Fruit fly (Drosophila melanogaster) whole organism, embryonic: ENCODE measurements around the gene CG7367.

Source experiments
- Blimp-1 ChIP-seq: fragments of 200-800 bp; sonication (Bioruptor generic); optimal IDR thresholded peaks from 3 replicates; lab custom pipeline; 2018; ENCODE audit warnings: missing biosample characterization, missing genetic modification characterization, mild to moderate bottlenecking, moderate library complexity, missing genetic modification reagents
- CG10543 ChIP-seq: fragments of 200-800 bp; sonication (Bioruptor generic); optimal IDR thresholded peaks from 3 replicates; lab custom pipeline; 2017; ENCODE audit warnings: missing biosample characterization, mild to moderate bottlenecking, missing genetic modification characterization, moderate library complexity
- CG12155 ChIP-seq: fragments of 200-800 bp; sonication (Bioruptor generic); optimal IDR thresholded peaks from 3 replicates; lab custom pipeline; 2016; ENCODE audit warnings: missing biosample characterization, missing genetic modification characterization
- CG12391 ChIP-seq: fragments of 200-800 bp; sonication (Bioruptor generic); optimal IDR thresholded peaks from 3 replicates; lab custom pipeline; 2018; ENCODE audit warnings: missing biosample characterization, mild to moderate bottlenecking, missing genetic modification characterization, moderate library complexity
- CG12769 ChIP-seq: fragments of 200-800 bp; sonication (Bioruptor generic); optimal IDR thresholded peaks from 2 replicates; lab custom pipeline; 2019; ENCODE audit warnings: missing biosample characterization, mild to moderate bottlenecking, missing genetic modification characterization, moderate library complexity
- CG13287 ChIP-seq: fragments of 200-800 bp; sonication (Bioruptor generic); IDR thresholded peaks from 2 replicates; pipeline ENCODE4 v1.3.6; 2022; ENCODE audit warnings: missing biosample characterization, missing genetic modification characterization; ENCODE audit not compliant: partially characterized antibody
- CG13894 ChIP-seq: fragments of 200-800 bp; sonication (Bioruptor generic); optimal IDR thresholded peaks from 3 replicates; lab custom pipeline; 2018; ENCODE audit warnings: missing biosample characterization, mild to moderate bottlenecking, missing genetic modification characterization, moderate library complexity
- CG17361 ChIP-seq: fragments of 200-800 bp; sonication (Bioruptor generic); IDR thresholded peaks from 3 replicates; pipeline ENCODE4 v1.3.6; 2022; ENCODE audit warnings: missing biosample characterization, missing genetic modification characterization
- CG17802 ChIP-seq: fragments of 200-800 bp; sonication (Bioruptor generic); optimal IDR thresholded peaks from 2 replicates; lab custom pipeline; 2018; ENCODE audit warnings: missing biosample characterization, mild to moderate bottlenecking, missing genetic modification characterization, moderate library complexity
- CG2199 ChIP-seq: fragments of 200-800 bp; sonication (Bioruptor generic); IDR thresholded peaks from 3 replicates; pipeline ENCODE4 v1.3.6; 2022; ENCODE audit warnings: missing biosample characterization, missing genetic modification characterization
- CG2678 ChIP-seq: fragments of 200-800 bp; sonication (Bioruptor generic); optimal IDR thresholded peaks from 3 replicates; lab custom pipeline; 2019; ENCODE audit warnings: missing biosample characterization, mild to moderate bottlenecking, missing genetic modification characterization, moderate library complexity
- CG2712 ChIP-seq: fragments of 200-800 bp; optimal IDR thresholded peaks from 3 replicates; lab custom pipeline; 2019; ENCODE audit warnings: missing biosample characterization, mild to moderate bottlenecking, missing genetic modification characterization, moderate library complexity
- CG34422 ChIP-seq: fragments of 200-800 bp; sonication (Bioruptor generic); IDR thresholded peaks from 3 replicates; pipeline ENCODE4 v1.3.6; 2022; ENCODE audit warnings: missing biosample characterization, missing genetic modification characterization
- CG3847 ChIP-seq: fragments of 200-800 bp; sonication (Bioruptor generic); IDR thresholded peaks from 2 replicates; pipeline ENCODE4 v1.3.6; 2022; ENCODE audit warnings: missing biosample characterization, missing genetic modification characterization
- CG5953 ChIP-seq: fragments of 200-800 bp; sonication (Bioruptor generic); IDR thresholded peaks from 2 replicates; pipeline ENCODE4 v1.3.6; 2022; ENCODE audit warnings: missing biosample characterization, missing genetic modification characterization
- CG6765 ChIP-seq: fragments of 200-800 bp; sonication (Bioruptor generic); optimal IDR thresholded peaks from 3 replicates; lab custom pipeline; 2017; ENCODE audit warnings: missing biosample characterization, mild to moderate bottlenecking, missing genetic modification characterization
- CG7839 ChIP-seq: fragments of 200-800 bp; sonication (Bioruptor generic); optimal IDR thresholded peaks from 3 replicates; lab custom pipeline; 2018; ENCODE audit warnings: missing biosample characterization, mild to moderate bottlenecking, missing genetic modification characterization, moderate library complexity
- CG8290 ChIP-seq, 3 experiments: fragments of 200-800 bp; sonication (Bioruptor generic); optimal IDR thresholded peaks; 2 replicates each; lab custom pipeline; 2016 to 2019; ENCODE audit warnings: missing biosample characterization in 3 of 3, missing genetic modification characterization in 3 of 3, mild to moderate bottlenecking in 2 of 3, moderate library complexity in 1 of 3
- CG9932 ChIP-seq: fragments of 200-800 bp; sonication (Bioruptor generic); IDR thresholded peaks from 2 replicates; pipeline ENCODE4 v1.3.6; 2022; ENCODE audit warnings: missing biosample characterization, missing genetic modification characterization
- CoRest ChIP-seq: fragments of 200-800 bp; sonication (Bioruptor generic); optimal IDR thresholded peaks from 3 replicates; lab custom pipeline; 2018; ENCODE audit warnings: missing biosample characterization, mild to moderate bottlenecking, missing genetic modification characterization, moderate library complexity
- D19A ChIP-seq: fragments of 200-800 bp; optimal IDR thresholded peaks from 3 replicates; lab custom pipeline; 2019; ENCODE audit warnings: missing biosample characterization, mild to moderate bottlenecking, missing genetic modification characterization, moderate library complexity
- Dad ChIP-seq: fragments of 200-800 bp; sonication (Bioruptor generic); optimal IDR thresholded peaks from 3 replicates; lab custom pipeline; 2016; ENCODE audit warnings: missing biosample characterization, missing genetic modification characterization
- Deaf1 ChIP-seq: fragments of 200-800 bp; optimal IDR thresholded peaks from 3 replicates; lab custom pipeline; 2019; ENCODE audit warnings: missing biosample characterization, mild to moderate bottlenecking, missing genetic modification characterization, moderate library complexity
- Dek ChIP-seq: fragments of 200-800 bp; sonication (Bioruptor generic); optimal IDR thresholded peaks from 3 replicates; lab custom pipeline; 2019; ENCODE audit warnings: missing biosample characterization, mild to moderate bottlenecking, missing genetic modification characterization, moderate library complexity
- MBD-R2 ChIP-seq: fragments of 200-800 bp; sonication (Bioruptor generic); IDR thresholded peaks from 2 replicates; pipeline ENCODE4 v1.3.6; 2022; ENCODE audit warnings: missing biosample characterization, missing genetic modification characterization
- Myb ChIP-seq: fragments of 200-800 bp; sonication (Bioruptor generic); optimal IDR thresholded peaks from 2 replicates; lab custom pipeline; 2016; ENCODE audit warnings: missing biosample characterization, missing genetic modification characterization
- Oli ChIP-seq: fragments of 200-800 bp; sonication (Bioruptor generic); optimal IDR thresholded peaks from 2 replicates; lab custom pipeline; 2018; ENCODE audit warnings: missing biosample characterization, mild to moderate bottlenecking, missing genetic modification characterization, moderate library complexity
- Opbp ChIP-seq: fragments of 200-800 bp; sonication (Bioruptor generic); IDR thresholded peaks from 3 replicates; pipeline ENCODE4 v1.3.6; 2022; ENCODE audit warnings: missing biosample characterization, missing genetic modification characterization; ENCODE audit not compliant: partially characterized antibody
- Pdp1 ChIP-seq, 2 experiments: fragments of 200-800 bp; sonication (Bioruptor generic); optimal IDR thresholded peaks; 3 replicates each; lab custom pipeline; 2016; ENCODE audit warnings: missing biosample characterization in 2 of 2, missing genetic modification characterization in 2 of 2, mild to moderate bottlenecking in 1 of 2, moderate library complexity in 1 of 2
- Sry-β ChIP-seq: fragments of 200-800 bp; sonication (Bioruptor generic); optimal IDR thresholded peaks from 2 replicates; lab custom pipeline; 2018; ENCODE audit warnings: missing biosample characterization, mild to moderate bottlenecking, missing genetic modification characterization, moderate library complexity
- Ssrp ChIP-seq: fragments of 200-800 bp; sonication (Bioruptor generic); optimal IDR thresholded peaks from 2 replicates; lab custom pipeline; 2018; ENCODE audit warnings: missing biosample characterization, mild to moderate bottlenecking, missing genetic modification characterization, moderate library complexity
- Taf1 ChIP-seq: fragments of 200-800 bp; sonication (Bioruptor generic); IDR thresholded peaks from 2 replicates; pipeline ENCODE4 v1.3.6; 2022; ENCODE audit warnings: missing biosample characterization, missing genetic modification characterization
- az2 ChIP-seq: fragments of 200-800 bp; sonication (Bioruptor generic); optimal IDR thresholded peaks from 3 replicates; lab custom pipeline; 2016; ENCODE audit warnings: missing biosample characterization, missing genetic modification characterization
- cad ChIP-seq: fragments of >200 bp; optimal IDR thresholded peaks from 2 replicates; lab custom pipeline; 2017; ENCODE audit warnings: missing biosample characterization, missing genetic modification characterization
- cato ChIP-seq: fragments of 200-800 bp; sonication (Bioruptor generic); optimal IDR thresholded peaks from 2 replicates; lab custom pipeline; 2016; ENCODE audit warnings: missing biosample characterization, missing genetic modification characterization, borderline replicate concordance
- crol ChIP-seq: fragments of 200-800 bp; sonication (Bioruptor generic); IDR thresholded peaks from 2 replicates; pipeline ENCODE4 v1.3.6; 2022; ENCODE audit warnings: missing biosample characterization, missing genetic modification characterization
- cwo ChIP-seq: fragments of 200-800 bp; sonication (Bioruptor generic); optimal IDR thresholded peaks from 3 replicates; lab custom pipeline; 2017; ENCODE audit warnings: missing biosample characterization, missing genetic modification characterization, mild to moderate bottlenecking, moderate library complexity, missing genetic modification reagents
- danr ChIP-seq: fragments of 200-800 bp; sonication (Bioruptor generic); IDR thresholded peaks from 2 replicates; pipeline ENCODE4 v1.3.6; 2022; ENCODE audit warnings: missing biosample characterization, missing genetic modification characterization
- gem ChIP-seq: fragments of 200-800 bp; sonication (Bioruptor generic); optimal IDR thresholded peaks from 2 replicates; lab custom pipeline; 2019; ENCODE audit warnings: missing biosample characterization, mild to moderate bottlenecking, missing genetic modification characterization, moderate library complexity
- grau ChIP-seq: fragments of 200-800 bp; optimal IDR thresholded peaks from 3 replicates; lab custom pipeline; 2019; ENCODE audit warnings: missing biosample characterization, mild to moderate bottlenecking, missing genetic modification characterization, moderate library complexity
- ind ChIP-seq: fragments of 200-800 bp; sonication (Bioruptor generic); optimal IDR thresholded peaks from 3 replicates; lab custom pipeline; 2016; ENCODE audit warnings: missing biosample characterization, missing genetic modification characterization
- lilli ChIP-seq: fragments of 200-800 bp; sonication (Bioruptor generic); optimal IDR thresholded peaks from 3 replicates; lab custom pipeline; 2016; ENCODE audit warnings: missing biosample characterization, missing genetic modification characterization
- odd ChIP-seq: fragments of 200-800 bp; sonication (Bioruptor generic); optimal IDR thresholded peaks from 2 replicates; lab custom pipeline; 2017; ENCODE audit warnings: missing biosample characterization, mild to moderate bottlenecking, missing genetic modification characterization
- rib ChIP-seq: fragments of 200-800 bp; sonication (Bioruptor generic); IDR thresholded peaks from 2 replicates; pipeline ENCODE4 v1.3.6; 2022; ENCODE audit warnings: missing biosample characterization, missing genetic modification characterization
- row ChIP-seq: fragments of 200-800 bp; sonication (Bioruptor generic); IDR thresholded peaks from 3 replicates; pipeline ENCODE4 v1.3.6; 2022; ENCODE audit warnings: missing biosample characterization, missing genetic modification characterization
- sd ChIP-seq: fragments of 200-800 bp; sonication (Bioruptor generic); optimal IDR thresholded peaks from 3 replicates; lab custom pipeline; 2018; ENCODE audit warnings: missing biosample characterization, mild to moderate bottlenecking, missing genetic modification characterization, moderate library complexity
- sens ChIP-seq: fragments of 200-800 bp; sonication (Bioruptor generic); peaks from one replicate; lab custom pipeline; 2016; ENCODE audit warnings: missing biosample characterization, missing genetic modification characterization
- tio ChIP-seq: fragments of 200-800 bp; sonication (Bioruptor generic); optimal IDR thresholded peaks from 2 replicates; lab custom pipeline; 2017; ENCODE audit warnings: missing biosample characterization, missing genetic modification characterization, inconsistent platforms

The CG7367 gene

DNA sequence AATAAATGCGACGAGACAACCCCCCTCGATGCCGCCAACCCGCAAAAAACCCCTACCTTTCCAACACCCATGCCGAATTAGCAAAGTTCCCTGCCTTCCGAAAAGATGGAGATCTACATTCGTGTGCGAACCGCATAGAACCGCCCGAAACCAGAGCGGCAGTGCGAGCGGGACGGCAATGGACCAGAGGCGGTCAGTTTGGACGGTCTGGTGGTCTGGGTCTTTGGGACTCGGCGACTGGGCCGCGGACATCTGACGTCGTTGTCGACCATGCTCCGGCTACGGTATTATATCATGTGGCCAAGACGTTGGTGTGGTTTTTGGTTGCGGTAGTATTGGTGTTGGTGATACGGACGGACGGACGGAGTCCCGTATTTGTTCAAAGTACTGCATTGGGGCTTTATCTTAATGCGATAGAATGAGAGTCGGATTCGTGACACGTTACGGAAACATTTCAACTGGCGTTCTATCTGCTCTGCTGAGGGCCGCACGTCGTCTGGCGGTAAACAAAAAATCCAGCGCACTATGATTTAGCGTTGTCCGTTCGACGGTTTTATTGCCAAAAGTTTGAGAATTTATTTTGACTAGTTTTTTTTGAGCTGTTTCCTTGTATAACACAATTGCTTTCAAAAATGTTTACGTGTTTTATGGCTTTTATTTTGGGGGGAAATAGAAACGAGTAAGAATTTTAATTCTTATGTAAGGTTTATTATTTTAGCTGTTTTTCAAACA, 47.3 kb upstream of the CG7367 start (continued):
- TF ChIP-seq CG5953 (GFP tag; lab: Robert Waterston, UW) (no peak), Myb (GFP tag; lab: Kevin White, UChicago) (peak; percentile 0), Blimp-1 (GFP tag; lab: Kevin White, UChicago) (no peak), grau (peak; percentile 2), Deaf1 (tag; lab: Kevin White, UChicago) (peak; percentile 5), CG3847 (GFP tag; lab: Robert Waterston, UW) (0 out of 2 replicates have a peak, but pooled peaks have one; percentile 8), CoRest (tag; lab: Kevin White, UChicago) (peak; percentile 17), cwo (GFP tag; lab: Kevin White, UChicago) (peak; percentile 27), Ssrp (tag; lab: Kevin White, UChicago) (peak; percentile 15), cato (GFP tag; lab: Kevin White, UChicago) (no peak), Dad (no peak), odd (GFP tag; lab: Kevin White, UChicago) (no peak), MBD-R2 (GFP tag; lab: Robert Waterston, UW) (peak; percentile 24; the same call in 1 of the 2 replicates), crol (GFP tag; lab: Robert Waterston, UW) (peak; percentile 53; the same call in 1 of the 2 replicates), ind (GFP tag; lab: Kevin White, UChicago) (no peak), Opbp (no peak), CG8290 (GFP tag; optimal IDR thresholded peaks at IDR 0.05; lab: Kevin White, UChicago) (no peak), CG8290 (tag; optimal IDR thresholded peaks at IDR 0.05; lab: Kevin White, UChicago) (peak in 1 of 2 experiments; percentile 53), CG2199 (GFP tag; lab: Robert Waterston, UW) (0 out of 3 replicates have a peak, but pooled peaks have one; percentile 49), sens (GFP tag; lab: Kevin White, UChicago) (peak; percentile 85), CG13287 (GFP tag; lab: Robert Waterston, UW) (0 out of 2 replicates have a peak, but pooled peaks have one; percentile 15), tio (no peak), CG13894 (peak; percentile 61), CG34422 (GFP tag; lab: Robert Waterston, UW) (peak; percentile 13; the same call in 1 of the 3 replicates), gem (tag; lab: Kevin White, UChicago) (peak; percentile 85), CG12769 (tag; lab: Kevin White, UChicago) (peak; percentile 80), Taf1 (GFP tag; lab: Robert Waterston, UW) (0 out of 2 replicates have a peak, but pooled peaks have one; percentile 10), CG6765 (GFP tag; lab: Kevin White, UChicago) (no peak), CG7839 (tag; lab: Kevin White, UChicago) (peak; percentile 38), Oli (tag; lab: Kevin White, UChicago) (peak; percentile 38), CG2678 (tag; lab: Kevin White, UChicago) (peak; percentile 36), lilli (GFP tag; lab: Kevin White, UChicago) (peak; percentile 27), CG12155 (GFP tag; lab: Kevin White, UChicago) (peak; percentile 19), Pdp1 (GFP tag; optimal IDR thresholded peaks at IDR 0.05; lab: Kevin White, UChicago) (peak in 1 of 2 experiments; percentile 92), CG12391 (peak; percentile 45), sd (tag; lab: Kevin White, UChicago) (peak; percentile 61), CG17802 (no peak), CG2712 (tag; lab: Kevin White, UChicago) (no peak), Sry-β (GFP tag; lab: Kevin White, UChicago) (peak; percentile 82), danr (GFP tag; lab: Robert Waterston, UW) (no peak), CG9932 (GFP tag; lab: Robert Waterston, UW) (peak; percentile 27; the same call in 1 of the 2 replicates), Dek (peak; percentile 23), az2 (no peak), D19A (tag; lab: Kevin White, UChicago) (peak; percentile 16), rib (GFP tag; lab: Robert Waterston, UW) (0 out of 2 replicates have a peak, but pooled peaks have one; percentile 59), CG10543 (peak; percentile 90), cad (GFP tag; lab: Kevin White, UChicago) (no peak), CG17361 (GFP tag; lab: Robert Waterston, UW) (no peak), row (peak; percentile 65)
